Worm (Caenorhabditis elegans) whole organism, L2 larva: Measurements from ENCODE around the gene twk-12.

Experiments
- F13H6.1 ChIP-seq: sonication (generic microtip); optimal IDR thresholded peaks from 2 replicates; lab custom pipeline; 2016; ENCODE audit warnings: missing genetic modification characterization, missing compliant biosample characterization
- R02D3.7 ChIP-seq: fragments of 150-350 bp; optimal IDR thresholded peaks from 2 replicates; lab custom pipeline; 2014; ENCODE audit warnings: missing biosample characterization, missing genetic modification characterization
- Y55F3AM.14 ChIP-seq: fragments of 200-800 bp; sonication (Bioruptor generic); optimal IDR thresholded peaks from 2 replicates; lab custom pipeline; 2018; ENCODE audit warnings: mild to moderate bottlenecking, missing genetic modification characterization, missing compliant biosample characterization
- ZK546.5 ChIP-seq: sonication (generic microtip); optimal IDR thresholded peaks from 2 replicates; lab custom pipeline; 2017; ENCODE audit warnings: missing biosample characterization, missing genetic modification characterization
- aly-2 ChIP-seq: fragments of 150-350 bp; optimal IDR thresholded peaks from 2 replicates; lab custom pipeline; 2014; ENCODE audit warnings: missing biosample characterization, missing genetic modification characterization
- ama-1 ChIP-seq: fragments of 150-350 bp; optimal IDR thresholded peaks from 2 replicates; lab custom pipeline; 2018; ENCODE audit warnings: inconsistent platforms
- blmp-1 ChIP-seq: sonication (generic microtip); optimal IDR thresholded peaks from 2 replicates; lab custom pipeline; 2017; ENCODE audit warnings: missing genetic modification characterization, mild to moderate bottlenecking, missing compliant biosample characterization, antibody characterized with exemption, moderate library complexity; ENCODE audit not compliant: insufficient read depth
- ceh-16 ChIP-seq: fragments of 150-350 bp; optimal IDR thresholded peaks from 2 replicates; lab custom pipeline; 2014; ENCODE audit warnings: missing biosample characterization, missing genetic modification characterization
- ceh-82 ChIP-seq: fragments of 150-350 bp; optimal IDR thresholded peaks from 2 replicates; lab custom pipeline; 2014; ENCODE audit warnings: missing biosample characterization, missing genetic modification characterization
- crh-2 ChIP-seq: sonication (generic microtip); optimal IDR thresholded peaks from 2 replicates; lab custom pipeline; 2017; ENCODE audit warnings: missing biosample characterization, missing genetic modification characterization
- dmd-4 ChIP-seq: sonication (generic microtip); optimal IDR thresholded peaks from 2 replicates; lab custom pipeline; 2017; ENCODE audit warnings: missing biosample characterization, missing genetic modification characterization
- egl-27 ChIP-seq: sonication (generic microtip); optimal IDR thresholded peaks from 3 replicates; lab custom pipeline; 2017; ENCODE audit warnings: missing biosample characterization, missing genetic modification reagents, missing genetic modification characterization
- elt-1 ChIP-seq: fragments of 150-350 bp; optimal IDR thresholded peaks from 2 replicates; lab custom pipeline; 2014; ENCODE audit warnings: missing biosample characterization, missing genetic modification characterization
- elt-3 ChIP-seq: sonication (generic microtip); optimal IDR thresholded peaks from 2 replicates; lab custom pipeline; 2017; ENCODE audit warnings: missing biosample characterization, missing genetic modification characterization
- fos-1 ChIP-seq: fragments of 150-350 bp; optimal IDR thresholded peaks from 2 replicates; lab custom pipeline; 2014; ENCODE audit warnings: missing biosample characterization, missing genetic modification characterization
- gmeb-1 ChIP-seq: fragments of 150-350 bp; optimal IDR thresholded peaks from 2 replicates; lab custom pipeline; 2014; ENCODE audit warnings: missing biosample characterization, missing genetic modification characterization
- lin-11 ChIP-seq: fragments of 150-350 bp; sonication (generic microtip); optimal IDR thresholded peaks from 2 replicates; lab custom pipeline; 2014; ENCODE audit warnings: missing biosample characterization, missing genetic modification characterization, inconsistent platforms, mixed read lengths
- lin-13 ChIP-seq: fragments of 150-350 bp; optimal IDR thresholded peaks from 2 replicates; lab custom pipeline; 2014; ENCODE audit warnings: missing biosample characterization, missing genetic modification reagents, missing genetic modification characterization
- lin-39 ChIP-seq: fragments of 150-350 bp; optimal IDR thresholded peaks from 2 replicates; lab custom pipeline; 2014; ENCODE audit warnings: missing biosample characterization, missing genetic modification reagents, missing genetic modification characterization
- lsy-2 ChIP-seq, 2 experiments: fragments of 150-350 bp in 1 of 2; sonication (generic microtip) in 1 of 2; optimal IDR thresholded peaks; 2 replicates each; lab custom pipeline; 2014 to 2017; ENCODE audit warnings: missing biosample characterization in 2 of 2, missing genetic modification characterization in 2 of 2
- mbf-1 ChIP-seq: sonication (generic microtip); optimal IDR thresholded peaks from 2 replicates; lab custom pipeline; 2017; ENCODE audit warnings: missing biosample characterization, missing genetic modification characterization
- mdl-1 ChIP-seq, 2 experiments: fragments of 150-350 bp in 1 of 2; sonication (generic microtip) in 1 of 2; optimal IDR thresholded peaks; 2 replicates each; lab custom pipeline; 2017; ENCODE audit warnings: missing biosample characterization in 2 of 2, missing genetic modification characterization in 2 of 2
- nhr-10 ChIP-seq: sonication (generic microtip); optimal IDR thresholded peaks from 2 replicates; lab custom pipeline; 2017; ENCODE audit warnings: missing biosample characterization, missing genetic modification characterization
- nhr-11 ChIP-seq: fragments of 150-350 bp; optimal IDR thresholded peaks from 2 replicates; lab custom pipeline; 2014; ENCODE audit warnings: missing biosample characterization, missing genetic modification characterization
- nhr-12 ChIP-seq: fragments of 150-350 bp; optimal IDR thresholded peaks from 2 replicates; lab custom pipeline; 2014; ENCODE audit warnings: missing biosample characterization, missing genetic modification characterization
- nhr-129 ChIP-seq: fragments of 150-350 bp; optimal IDR thresholded peaks from 2 replicates; lab custom pipeline; 2014; ENCODE audit warnings: missing biosample characterization, missing genetic modification characterization
- nhr-21 ChIP-seq: fragments of 150-350 bp; optimal IDR thresholded peaks from 2 replicates; lab custom pipeline; 2014; ENCODE audit warnings: missing biosample characterization, missing genetic modification characterization
- nhr-23 ChIP-seq: fragments of 150-350 bp; optimal IDR thresholded peaks from 2 replicates; lab custom pipeline; 2014; ENCODE audit warnings: missing biosample characterization, missing genetic modification reagents, missing genetic modification characterization
- nhr-237 ChIP-seq: fragments of 150-350 bp; optimal IDR thresholded peaks from 2 replicates; lab custom pipeline; 2014; ENCODE audit warnings: missing biosample characterization, missing genetic modification characterization
- nhr-25 ChIP-seq: fragments of 150-350 bp; sonication (generic microtip); optimal IDR thresholded peaks from 3 replicates; lab custom pipeline; 2014; ENCODE audit warnings: missing biosample characterization, missing genetic modification characterization
- nhr-6 ChIP-seq: fragments of 150-350 bp; optimal IDR thresholded peaks from 2 replicates; lab custom pipeline; 2014; ENCODE audit warnings: missing biosample characterization, missing genetic modification characterization
- nhr-77 ChIP-seq: fragments of 150-350 bp; optimal IDR thresholded peaks from 2 replicates; lab custom pipeline; 2014; ENCODE audit warnings: missing biosample characterization, missing genetic modification characterization
- peb-1 ChIP-seq: fragments of 150-350 bp; optimal IDR thresholded peaks from 2 replicates; lab custom pipeline; 2014; ENCODE audit warnings: missing biosample characterization, missing genetic modification characterization
- sem-4 ChIP-seq: fragments of 150-350 bp; optimal IDR thresholded peaks from 2 replicates; lab custom pipeline; 2014; ENCODE audit warnings: missing biosample characterization, missing genetic modification reagents, missing genetic modification characterization
- skn-1 ChIP-seq: sonication (generic microtip); optimal IDR thresholded peaks from 2 replicates; lab custom pipeline; 2017; ENCODE audit warnings: missing biosample characterization, missing genetic modification characterization
- sma-3 ChIP-seq: sonication (generic microtip); optimal IDR thresholded peaks from 2 replicates; lab custom pipeline; 2016; ENCODE audit warnings: missing genetic modification reagents, missing genetic modification characterization, missing compliant biosample characterization
- sma-9 ChIP-seq, 2 experiments: fragments of 150-350 bp in 1 of 2; sonication (generic microtip) in 1 of 2; optimal IDR thresholded peaks; 2 replicates each; lab custom pipeline; 2014 to 2016; ENCODE audit warnings: missing genetic modification characterization in 2 of 2, mild to moderate bottlenecking in 1 of 2, missing biosample characterization in 1 of 2, missing compliant biosample characterization in 1 of 2, missing genetic modification reagents in 1 of 2, moderate library complexity in 1 of 2
- unc-39 ChIP-seq: fragments of 150-350 bp; optimal IDR thresholded peaks from 2 replicates; lab custom pipeline; 2014; ENCODE audit warnings: missing biosample characterization, missing genetic modification characterization
- unc-55 ChIP-seq: fragments of 150-350 bp; sonication (generic microtip); optimal IDR thresholded peaks from 3 replicates; lab custom pipeline; 2014; ENCODE audit warnings: missing biosample characterization, missing genetic modification reagents, missing genetic modification characterization
- unc-62 ChIP-seq: fragments of 150-350 bp; optimal IDR thresholded peaks from 2 replicates; lab custom pipeline; 2014; ENCODE audit warnings: missing biosample characterization, missing genetic modification reagents, missing genetic modification characterization
- zag-1 ChIP-seq: fragments of 150-350 bp; optimal IDR thresholded peaks from 2 replicates; lab custom pipeline; 2014; ENCODE audit warnings: missing biosample characterization, missing genetic modification characterization
- ztf-1 ChIP-seq: fragments of 200-800 bp; sonication (Bioruptor generic); conservative IDR thresholded peaks from 2 replicates; pipeline ENCODE4 v1.3.6; 2022; ENCODE audit warnings: missing genetic modification characterization, missing compliant biosample characterization
- ztf-11 ChIP-seq: sonication (generic microtip); optimal IDR thresholded peaks from 2 replicates; lab custom pipeline; 2017; ENCODE audit warnings: missing biosample characterization, missing genetic modification characterization
- ztf-4 ChIP-seq: fragments of 150-350 bp; optimal IDR thresholded peaks from 2 replicates; lab custom pipeline; 2014; ENCODE audit warnings: missing biosample characterization, missing genetic modification characterization

The twk-12 gene

ce11 chrV:10713704-10714239, 46.4 kb downstream of the twk-12 start:
- TF ChIP-seq egl-27 (tag; lab: Kevin White, UChicago) (no peak), fos-1 (no peak), nhr-237 (tag; lab: Kevin White, UChicago) (no peak), zag-1 (tag; lab: Kevin White, UChicago) (no peak), nhr-21 (tag; lab: Kevin White, UChicago) (no peak), ama-1 (lab: Kevin White, UChicago) (no peak), unc-39 (tag; lab: Kevin White, UChicago) (no peak), nhr-6 (tag; lab: Kevin White, UChicago) (no peak), mbf-1 (tag; lab: Kevin White, UChicago) (no peak), nhr-25 (tag; lab: Kevin White, UChicago) (no peak), peb-1 (tag; lab: Kevin White, UChicago) (no peak)

- TF ChIP-seq ztf-4 (tag; lab: Kevin White, UChicago): no peak
- peak; percentile 56 for TF ChIP-seq Y55F3AM.14 (GFP tag; lab: Kevin White, UChicago)
- TF ChIP-seq zag-1 (tag; lab: Kevin White, UChicago): no peak
- TF ChIP-seq nhr-6 (tag; lab: Kevin White, UChicago): no peak
- no peak for TF ChIP-seq nhr-23
- TF ChIP-seq lin-11 (tag; lab: Kevin White, UChicago): no peak
Observed at ce11 chrV:10714630-10715029, 47.2 kb downstream of the twk-12 start.

- TF ChIP-seq nhr-237 (tag; lab: Kevin White, UChicago) (no peak), sem-4 (tag; lab: Kevin White, UChicago) (peak; percentile 98), nhr-25 (tag; lab: Kevin White, UChicago) (peak; percentile 94), mbf-1 (tag; lab: Kevin White, UChicago) (no peak), ztf-1 (GFP tag; lab: Robert Waterston, UW) (no peak), nhr-6 (tag; lab: Kevin White, UChicago) (peak; percentile 85), unc-39 (tag; lab: Kevin White, UChicago) (peak; percentile 43), nhr-10 (tag; lab: Kevin White, UChicago) (no peak), blmp-1 (peak; percentile 80), ZK546.5 (no peak), ama-1 (lab: Kevin White, UChicago) (peak; percentile 81), ztf-11 (tag; lab: Kevin White, UChicago) (peak; percentile 13), elt-1 (no peak), nhr-23 (no peak), nhr-21 (tag; lab: Kevin White, UChicago) (peak; percentile 91), ceh-16 (tag; lab: Kevin White, UChicago) (peak; percentile 94), unc-55 (GFP tag; lab: Kevin White, UChicago) (peak; percentile 90), elt-3 (tag; lab: Kevin White, UChicago) (no peak), sma-9 (GFP tag; optimal IDR thresholded peaks at IDR 0.05; lab: Kevin White, UChicago) (peak; percentile 99), sma-9 (tag; optimal IDR thresholded peaks at IDR 0.05; lab: Kevin White, UChicago) (no peak), R02D3.7 (tag; lab: Kevin White, UChicago) (no peak), sma-3 (peak; percentile 49), gmeb-1 (tag; lab: Kevin White, UChicago) (peak; percentile 75), nhr-77 (tag; lab: Kevin White, UChicago) (no peak), nhr-11 (tag; lab: Kevin White, UChicago) (no peak), lin-39 (tag; lab: Kevin White, UChicago) (peak; percentile 17), lsy-2 (tag; optimal IDR thresholded peaks at IDR 0.05; lab: Kevin White, UChicago) (peak; percentile 42 to 90), dmd-4 (tag; lab: Kevin White, UChicago) (no peak), crh-2 (tag; lab: Kevin White, UChicago) (peak; percentile 90), lin-13 (GFP tag; lab: Kevin White, UChicago) (peak; percentile 87), zag-1 (tag; lab: Kevin White, UChicago) (peak; percentile 94), fos-1 (peak; percentile 74), mdl-1 (tag; optimal IDR thresholded peaks at IDR 0.05; lab: Kevin White, UChicago) (peak; percentile 98 to 99), nhr-12 (tag; lab: Kevin White, UChicago) (peak; percentile 16), aly-2 (tag; lab: Kevin White, UChicago) (no peak), ceh-82 (tag; lab: Kevin White, UChicago) (peak; percentile 73), Y55F3AM.14 (GFP tag; lab: Kevin White, UChicago) (peak; percentile 100), unc-62 (GFP tag; lab: Kevin White, UChicago) (peak; percentile 90), F13H6.1 (tag; lab: Kevin White, UChicago) (peak; percentile 95), lin-11 (tag; lab: Kevin White, UChicago) (peak; percentile 90), nhr-129 (tag; lab: Kevin White, UChicago) (peak; percentile 89), egl-27 (tag; lab: Kevin White, UChicago) (peak; percentile 87), skn-1 (tag; lab: Kevin White, UChicago) (no peak), peb-1 (tag; lab: Kevin White, UChicago) (no peak)
Observed at ce11 chrV:10715158-10716152, 48.1 kb downstream of the twk-12 start.
